Fruit fly (Drosophila melanogaster): ENCODE measurements around the gene CG18266.
A peak's percentile ranks its signal among the peaks of the same experiment; 100 is the strongest.

CG18266 gene

DNA sequence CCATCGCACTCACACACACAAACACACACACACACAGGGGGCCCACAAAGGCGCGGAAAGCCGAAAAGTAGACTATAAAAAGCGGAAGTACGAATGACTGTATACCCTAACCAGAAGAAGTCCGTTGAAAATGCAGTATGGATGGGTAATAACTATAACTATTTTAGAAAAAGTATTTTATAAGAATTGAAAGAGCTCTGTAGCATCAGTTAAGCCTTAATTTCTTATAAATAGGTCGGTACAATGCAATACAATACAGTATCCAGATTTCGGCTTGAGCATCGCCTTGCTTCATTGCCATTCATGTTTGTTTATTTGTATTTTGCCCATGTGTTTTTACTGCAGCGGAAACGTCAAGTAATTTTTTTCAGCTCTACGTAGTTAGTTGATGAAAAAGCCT is 27.1 kb upstream of the CG18266 start (continued):
- TF ChIP-seq CG16779 (tag; optimal IDR thresholded peaks at IDR 0.05) = no peak
- no peak for TF ChIP-seq CG15336 (GFP tag; IDR thresholded peaks at IDR 0.05)
- peak; percentile 25 for TF ChIP-seq CG6792 (GFP tag; optimal IDR thresholded peaks at IDR 0.05)
- TF ChIP-seq CG6808 (GFP tag; optimal IDR thresholded peaks at IDR 0.05) = peak; percentile 11
- no peak for TF ChIP-seq fkh (GFP tag; optimal IDR thresholded peaks at IDR 0.05)
- peak; percentile 56 for TF ChIP-seq Hr39 (GFP tag; optimal IDR thresholded peaks at IDR 0.05)
- TF ChIP-seq Sox14 (GFP tag; optimal IDR thresholded peaks at IDR 0.05) = peak; percentile 43
- peak; percentile 36 for TF ChIP-seq fd59A (GFP tag; optimal IDR thresholded peaks at IDR 0.05)
- peak; percentile 40 for TF ChIP-seq Met (GFP tag; optimal IDR thresholded peaks at IDR 0.05)
- TF ChIP-seq Gug (GFP tag; IDR thresholded peaks at IDR 0.05) = 0 out of 2 replicates have a peak, but pooled peaks have one; percentile 34
- no peak for TF ChIP-seq CG6276 (GFP tag; optimal IDR thresholded peaks at IDR 0.05)
- TF ChIP-seq Eip78C (GFP tag) = peak; percentile 82
- peak; percentile 56 for TF ChIP-seq CG31627 (GFP tag; optimal IDR thresholded peaks at IDR 0.05)
- TF ChIP-seq CG32006 (GFP tag; optimal IDR thresholded peaks at IDR 0.05) = peak; percentile 57

dm6 chr2L:5581016-5581415 is 15.6 kb upstream of the CG18266 start, which contains the start of gene CG14011:
Gene CG14011 (minus strand): TSS chr2L:5581116.
- TF ChIP-seq CG3032 (tag; optimal IDR thresholded peaks at IDR 0.05) (no peak), svp (GFP tag) (peak; percentile 6)

DNA sequence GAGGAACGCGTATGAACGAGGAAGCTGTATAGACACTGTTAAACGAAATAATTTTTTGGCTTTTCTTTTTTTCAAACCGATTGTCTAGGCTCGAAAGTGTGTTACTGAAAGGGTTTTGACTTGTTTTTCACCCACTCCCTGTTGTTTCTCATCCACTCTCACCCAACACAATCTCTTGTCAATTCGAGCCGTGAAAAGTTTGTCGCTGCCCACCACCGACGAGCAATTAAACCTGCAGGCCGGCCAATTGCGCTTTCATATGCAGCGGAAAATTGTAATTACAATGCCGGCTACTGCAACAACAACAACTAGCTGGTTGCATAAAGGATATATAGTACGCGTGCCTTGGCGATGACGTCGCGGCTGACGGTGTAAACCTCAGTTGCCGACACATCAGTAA is 8.3 kb upstream of the CG18266 start, which contains the start of gene CG7251:
Gene CG7251 (minus strand): TSS at position 101 of the 400 bp plus-strand sequence.
- TF ChIP-seq dsx (GFP tag; optimal IDR thresholded peaks at IDR 0.05; ENCODE audit: poor library complexity, severe bottlenecking) = no peak
- no peak for TF ChIP-seq Hr4 (GFP tag; optimal IDR thresholded peaks at IDR 0.05)
- no peak for TF ChIP-seq CG31627 (GFP tag; optimal IDR thresholded peaks at IDR 0.05)
- no peak for TF ChIP-seq Gug (GFP tag; IDR thresholded peaks at IDR 0.05)
- no peak for TF ChIP-seq CG11902 (GFP tag; optimal IDR thresholded peaks at IDR 0.05)
- no peak for TF ChIP-seq CG9139 (GFP tag; optimal IDR thresholded peaks at IDR 0.05)
- no peak for TF ChIP-seq eg (GFP tag; IDR thresholded peaks at IDR 0.05)
- TF ChIP-seq CG1621 (tag; optimal IDR thresholded peaks at IDR 0.05) = no peak
- TF ChIP-seq fkh (GFP tag; optimal IDR thresholded peaks at IDR 0.05) = no peak
- TF ChIP-seq OdsH (GFP tag; optimal IDR thresholded peaks at IDR 0.05) = no peak
- TF ChIP-seq CG6792 (GFP tag; optimal IDR thresholded peaks at IDR 0.05) = no peak
- TF ChIP-seq CG32006 (GFP tag; optimal IDR thresholded peaks at IDR 0.05) = no peak
- no peak for TF ChIP-seq Sox15 (GFP tag; optimal IDR thresholded peaks at IDR 0.05)
- no peak for TF ChIP-seq CG10669 (GFP tag; optimal IDR thresholded peaks at IDR 0.05)
- no peak for TF ChIP-seq CG8632 (GFP tag; optimal IDR thresholded peaks at IDR 0.05)
- no peak for TF ChIP-seq cyc (GFP tag; optimal IDR thresholded peaks at IDR 0.05)
- no peak for TF ChIP-seq CG6163 (GFP tag; IDR thresholded peaks at IDR 0.05)
- no peak for TF ChIP-seq Ets96B (tag; optimal IDR thresholded peaks at IDR 0.05)
- TF ChIP-seq fd85E (GFP tag; optimal IDR thresholded peaks at IDR 0.05) = no peak

DNA sequence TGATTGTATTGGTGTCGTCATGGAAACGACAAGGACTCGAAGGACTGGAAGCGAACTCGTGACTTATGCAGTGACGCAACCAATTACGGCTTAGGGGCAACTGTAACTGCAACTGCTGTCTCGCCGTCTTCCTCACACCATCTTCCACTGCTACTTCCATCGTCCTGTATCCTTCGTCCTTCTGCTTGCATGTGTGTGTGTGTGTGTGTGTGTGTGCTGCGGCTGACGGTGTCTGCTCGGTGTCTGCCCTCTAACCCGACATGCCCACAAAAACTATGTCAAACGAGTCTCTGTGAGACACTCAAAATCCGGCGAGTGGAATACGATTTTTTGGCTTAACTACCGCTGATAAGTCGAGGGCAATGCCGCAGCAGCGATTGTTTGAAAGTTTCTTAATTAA is 2.8 kb upstream of the CG18266 start:
- TF ChIP-seq CG6163 (GFP tag; IDR thresholded peaks at IDR 0.05) = no peak
- TF ChIP-seq fd85E (GFP tag; optimal IDR thresholded peaks at IDR 0.05) = no peak
- no peak for TF ChIP-seq Eip78C (GFP tag)
- no peak for TF ChIP-seq ss (GFP tag; optimal IDR thresholded peaks at IDR 0.05)
- no peak for TF ChIP-seq Smox (GFP tag; optimal IDR thresholded peaks at IDR 0.05)
- no peak for TF ChIP-seq Lpt (GFP tag; optimal IDR thresholded peaks at IDR 0.05)
- no peak for TF ChIP-seq OdsH (GFP tag; optimal IDR thresholded peaks at IDR 0.05)
- TF ChIP-seq acj6 (GFP tag; optimal IDR thresholded peaks at IDR 0.05) = no peak
- no peak for TF ChIP-seq Sox15 (GFP tag; optimal IDR thresholded peaks at IDR 0.05)
- no peak for TF ChIP-seq CG8632 (GFP tag; optimal IDR thresholded peaks at IDR 0.05)

DNA sequence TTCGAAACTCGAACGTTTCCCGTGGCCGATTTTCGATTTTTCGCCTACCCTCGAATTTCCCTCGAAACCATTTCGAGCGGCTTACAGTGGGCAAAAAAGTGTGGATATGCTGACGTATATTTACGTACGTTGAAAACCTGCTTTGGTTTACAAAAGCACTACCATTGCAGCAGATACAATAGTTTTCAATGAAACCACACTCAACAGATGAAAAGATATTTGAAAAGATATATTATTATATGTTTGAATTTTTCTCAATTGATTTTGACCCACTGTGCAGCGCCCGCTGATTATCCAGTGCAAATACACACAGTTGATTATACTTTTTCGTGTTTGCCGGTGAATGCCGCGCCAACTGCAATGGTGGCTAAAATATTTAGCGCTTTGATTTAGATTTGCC is 13.5 kb downstream of the CG18266 start:
- no peak for TF ChIP-seq vri (GFP tag; optimal IDR thresholded peaks at IDR 0.05)
- no peak for TF ChIP-seq OdsH (GFP tag; optimal IDR thresholded peaks at IDR 0.05)
- peak; percentile 68 for TF ChIP-seq Eip78C (GFP tag)
- no peak for TF ChIP-seq cyc (GFP tag; optimal IDR thresholded peaks at IDR 0.05)
- TF ChIP-seq Sox102F (GFP tag; optimal IDR thresholded peaks at IDR 0.05) = no peak
- no peak for TF ChIP-seq fkh (GFP tag; optimal IDR thresholded peaks at IDR 0.05)
- TF ChIP-seq topi (GFP tag; optimal IDR thresholded peaks at IDR 0.05) = no peak
- TF ChIP-seq CG32006 (GFP tag; optimal IDR thresholded peaks at IDR 0.05) = peak; percentile 10
- no peak for TF ChIP-seq spab (GFP tag; optimal IDR thresholded peaks at IDR 0.05)
- no peak for TF ChIP-seq Sox15 (GFP tag; optimal IDR thresholded peaks at IDR 0.05)
- no peak for TF ChIP-seq CG11762 (GFP tag; optimal IDR thresholded peaks at IDR 0.05; ENCODE audit: insufficient read depth)
- TF ChIP-seq Ets21C (GFP tag; optimal IDR thresholded peaks at IDR 0.05) = no peak
- TF ChIP-seq Ets96B (tag; optimal IDR thresholded peaks at IDR 0.05) = no peak
- no peak for TF ChIP-seq eg (GFP tag; IDR thresholded peaks at IDR 0.05)
- TF ChIP-seq CG3032 (tag; optimal IDR thresholded peaks at IDR 0.05) = no peak
- TF ChIP-seq Smox (GFP tag; optimal IDR thresholded peaks at IDR 0.05) = peak; percentile 8
- TF ChIP-seq CG6808 (GFP tag; optimal IDR thresholded peaks at IDR 0.05) = no peak
- no peak for TF ChIP-seq CG10669 (GFP tag; optimal IDR thresholded peaks at IDR 0.05)
- TF ChIP-seq CG16779 (tag; optimal IDR thresholded peaks at IDR 0.05) = no peak
- no peak for TF ChIP-seq CG6163 (GFP tag; IDR thresholded peaks at IDR 0.05)
- no peak for TF ChIP-seq CG15336 (GFP tag; IDR thresholded peaks at IDR 0.05)
- TF ChIP-seq CG3919 (GFP tag; optimal IDR thresholded peaks at IDR 0.05) = no peak
- TF ChIP-seq CG10631 (GFP tag; optimal IDR thresholded peaks at IDR 0.05) = no peak
